Worm (Caenorhabditis elegans) whole organism, mixed stage, embryonic: Measurements from ENCODE around the gene cyn-8.

Experiments
- ceh-39 ChIP-seq: fragments of 150-350 bp; optimal IDR thresholded peaks from 2 replicates; lab custom pipeline; 2014; ENCODE audit warnings: missing biosample characterization, missing genetic modification characterization
- elt-3 ChIP-seq: fragments of 150-350 bp; optimal IDR thresholded peaks from 2 replicates; lab custom pipeline; 2014; ENCODE audit warnings: missing biosample characterization, missing genetic modification characterization
- lsy-2 ChIP-seq: fragments of 150-350 bp; optimal IDR thresholded peaks from 2 replicates; lab custom pipeline; 2014; ENCODE audit warnings: missing biosample characterization, missing genetic modification characterization
- mep-1 ChIP-seq: fragments of 150-350 bp; optimal IDR thresholded peaks from 2 replicates; lab custom pipeline; 2017; ENCODE audit warnings: missing biosample characterization, missing genetic modification reagents, missing genetic modification characterization, inconsistent platforms
- nhr-12 ChIP-seq: fragments of 150-350 bp; optimal IDR thresholded peaks from 2 replicates; lab custom pipeline; 2014; ENCODE audit warnings: missing biosample characterization, missing genetic modification characterization
- nhr-237 ChIP-seq: fragments of 150-350 bp; optimal IDR thresholded peaks from 2 replicates; lab custom pipeline; 2014; ENCODE audit warnings: missing biosample characterization, missing genetic modification characterization
- nhr-28 ChIP-seq: fragments of 150-350 bp; optimal IDR thresholded peaks from 2 replicates; lab custom pipeline; 2014; ENCODE audit warnings: missing biosample characterization, missing genetic modification characterization
- nhr-76 ChIP-seq: sonication (generic microtip); optimal IDR thresholded peaks from 2 replicates; lab custom pipeline; 2017; ENCODE audit warnings: missing biosample characterization, missing genetic modification characterization
- snpc-4 ChIP-seq: fragments of 150-350 bp; optimal IDR thresholded peaks from 2 replicates; lab custom pipeline; 2014; ENCODE audit warnings: missing biosample characterization, missing genetic modification characterization
- unc-120 ChIP-seq: sonication (generic microtip); optimal IDR thresholded peaks from 2 replicates; lab custom pipeline; 2017; ENCODE audit warnings: missing genetic modification characterization, missing compliant biosample characterization; ENCODE audit not compliant: poor library complexity, severe bottlenecking
- unc-62 ChIP-seq: fragments of 150-350 bp; optimal IDR thresholded peaks from 2 replicates; lab custom pipeline; 2014; ENCODE audit warnings: missing biosample characterization, missing genetic modification reagents, missing genetic modification characterization

- TF ChIP-seq nhr-12 (tag; lab: Kevin White, UChicago), result no peak
- no peak for TF ChIP-seq lsy-2 (tag; lab: Kevin White, UChicago)
- no peak for TF ChIP-seq elt-3 (tag; lab: Kevin White, UChicago)
- no peak for TF ChIP-seq ceh-39 (tag; lab: Kevin White, UChicago)
- TF ChIP-seq unc-62 (GFP tag; lab: Kevin White, UChicago), result no peak
- no peak for TF ChIP-seq nhr-237 (tag; lab: Kevin White, UChicago)
- no peak for TF ChIP-seq nhr-76
- TF ChIP-seq mep-1 (tag; lab: Kevin White, UChicago), result no peak
- no peak for TF ChIP-seq unc-120 (tag; lab: Kevin White, UChicago)
- no peak for TF ChIP-seq snpc-4
- no peak for TF ChIP-seq nhr-28 (tag; lab: Kevin White, UChicago)
These were observed 15.8 kb downstream of the cyn-8 start for ce11 chrX:8926865-8927264.
